Worm (Caenorhabditis elegans) whole organism, late embryonic: Measurements from ENCODE around the gene C39D10.11.

ENCODE experiments used
- C08G9.2 ChIP-seq: sonication (generic microtip); optimal IDR thresholded peaks from 2 replicates; lab custom pipeline; 2016; ENCODE audit warnings: mild to moderate bottlenecking, missing genetic modification characterization, moderate library complexity, missing compliant biosample characterization
- C38D4.7 ChIP-seq: fragments of 200-800 bp; sonication (Bioruptor generic); optimal IDR thresholded peaks from 2 replicates; lab custom pipeline; 2018; ENCODE audit warnings: mild to moderate bottlenecking, missing genetic modification characterization, moderate library complexity, missing compliant biosample characterization
- F13H6.1 ChIP-seq: sonication (generic microtip); optimal IDR thresholded peaks from 2 replicates; lab custom pipeline; 2016; ENCODE audit warnings: missing genetic modification characterization, missing compliant biosample characterization
- K09A11.1 ChIP-seq: sonication (generic microtip); optimal IDR thresholded peaks from 2 replicates; lab custom pipeline; 2017; ENCODE audit warnings: antibody characterized with exemption, mild to moderate bottlenecking, missing genetic modification characterization, missing compliant biosample characterization; ENCODE audit not compliant: insufficient read depth
- Y22D7AL.16 ChIP-seq: sonication (generic microtip); optimal IDR thresholded peaks from 2 replicates; lab custom pipeline; 2016; ENCODE audit warnings: missing genetic modification characterization, missing compliant biosample characterization
- ama-1 ChIP-seq: fragments of 150-350 bp; optimal IDR thresholded peaks from 2 replicates; lab custom pipeline; 2014
- ceh-14 ChIP-seq: sonication (generic microtip); optimal IDR thresholded peaks from 2 replicates; lab custom pipeline; 2016; ENCODE audit warnings: missing genotype, missing genetic modification characterization, missing compliant biosample characterization
- ceh-18 ChIP-seq: sonication (generic microtip); optimal IDR thresholded peaks from 2 replicates; lab custom pipeline; 2016; ENCODE audit warnings: missing genetic modification characterization, missing compliant biosample characterization
- ceh-22 ChIP-seq: sonication (generic microtip); optimal IDR thresholded peaks from 2 replicates; lab custom pipeline; 2017; ENCODE audit warnings: missing biosample characterization, missing genetic modification characterization
- ceh-24 ChIP-seq: sonication (generic microtip); optimal IDR thresholded peaks from 2 replicates; lab custom pipeline; 2016; ENCODE audit warnings: mild to moderate bottlenecking, missing genetic modification characterization, missing compliant biosample characterization
- ceh-30 ChIP-seq: fragments of 150-350 bp; optimal IDR thresholded peaks from 2 replicates; lab custom pipeline; 2014; ENCODE audit warnings: missing biosample characterization, missing genetic modification characterization
- ceh-31 ChIP-seq: sonication (generic microtip); optimal IDR thresholded peaks from 2 replicates; lab custom pipeline; 2016; ENCODE audit warnings: missing genetic modification characterization, missing compliant biosample characterization
- ceh-34 ChIP-seq: sonication (generic microtip); optimal IDR thresholded peaks from 2 replicates; lab custom pipeline; 2016; ENCODE audit warnings: mild to moderate bottlenecking, missing genetic modification characterization, missing compliant biosample characterization
- ceh-48 ChIP-seq: sonication (generic microtip); optimal IDR thresholded peaks from 2 replicates; lab custom pipeline; 2016; ENCODE audit warnings: missing genetic modification characterization, inconsistent platforms, missing compliant biosample characterization
- ceh-6 ChIP-seq: fragments of 200-800 bp; sonication (Bioruptor generic); optimal IDR thresholded peaks from 2 replicates; lab custom pipeline; 2018; ENCODE audit warnings: mild to moderate bottlenecking, missing genetic modification characterization, missing compliant biosample characterization
- ceh-9 ChIP-seq: sonication (generic microtip); optimal IDR thresholded peaks from 2 replicates; lab custom pipeline; 2016; ENCODE audit warnings: mild to moderate bottlenecking, missing genetic modification characterization, inconsistent platforms, missing compliant biosample characterization
- dve-1 ChIP-seq: sonication (generic microtip); optimal IDR thresholded peaks from 2 replicates; lab custom pipeline; 2017; ENCODE audit warnings: antibody characterized with exemption, mild to moderate bottlenecking, missing genetic modification characterization, missing compliant biosample characterization
- elt-2 ChIP-seq: sonication (generic microtip); optimal IDR thresholded peaks from 2 replicates; lab custom pipeline; 2016; ENCODE audit warnings: missing genetic modification reagents, missing genetic modification characterization, missing compliant biosample characterization
- ets-4 ChIP-seq: sonication (generic microtip); optimal IDR thresholded peaks from 2 replicates; lab custom pipeline; 2016; ENCODE audit warnings: missing genetic modification characterization, missing compliant biosample characterization
- fax-1 ChIP-seq: sonication (generic microtip); optimal IDR thresholded peaks from 2 replicates; lab custom pipeline; 2016; ENCODE audit warnings: missing genotype, missing genetic modification characterization, missing compliant biosample characterization
- fkh-10 ChIP-seq: fragments of 150-350 bp; optimal IDR thresholded peaks from 2 replicates; lab custom pipeline; 2014; ENCODE audit warnings: missing biosample characterization, missing genetic modification reagents, missing genetic modification characterization
- fkh-6 ChIP-seq: sonication (generic microtip); optimal IDR thresholded peaks from 2 replicates; lab custom pipeline; 2016; ENCODE audit warnings: missing genetic modification characterization, missing compliant biosample characterization
- hlh-13 ChIP-seq: fragments of 200-800 bp; sonication (Bioruptor generic); optimal IDR thresholded peaks from 2 replicates; lab custom pipeline; 2018; ENCODE audit warnings: mild to moderate bottlenecking, missing genetic modification characterization, missing compliant biosample characterization
- nfya-1 ChIP-seq: sonication (generic microtip); optimal IDR thresholded peaks from 2 replicates; lab custom pipeline; 2017; ENCODE audit warnings: missing genetic modification characterization, mild to moderate bottlenecking, missing compliant biosample characterization, antibody characterized with exemption, moderate library complexity
- pag-3 ChIP-seq: sonication (generic microtip); optimal IDR thresholded peaks from 2 replicates; lab custom pipeline; 2016; ENCODE audit warnings: missing compliant biosample characterization, missing genetic modification characterization, borderline replicate concordance
- pha-2 ChIP-seq: sonication (generic microtip); optimal IDR thresholded peaks from 2 replicates; lab custom pipeline; 2017; ENCODE audit warnings: mild to moderate bottlenecking, missing genetic modification characterization, missing compliant biosample characterization
- pha-4 ChIP-seq: fragments of 150-350 bp; optimal IDR thresholded peaks from 2 replicates; lab custom pipeline; 2018; ENCODE audit warnings: missing biosample characterization, missing genetic modification reagents, missing genetic modification characterization
- pros-1 ChIP-seq: fragments of 150-350 bp; optimal IDR thresholded peaks from 2 replicates; lab custom pipeline; 2014; ENCODE audit warnings: missing biosample characterization, missing genetic modification reagents, missing genetic modification characterization
- ref-2 ChIP-seq: sonication (generic microtip); optimal IDR thresholded peaks from 2 replicates; lab custom pipeline; 2016; ENCODE audit warnings: missing genetic modification characterization, missing compliant biosample characterization
- rnt-1 ChIP-seq: sonication (generic microtip); optimal IDR thresholded peaks from 2 replicates; lab custom pipeline; 2016; ENCODE audit warnings: missing genetic modification characterization, missing compliant biosample characterization
- sdc-2 ChIP-seq: sonication (generic microtip); optimal IDR thresholded peaks from 2 replicates; lab custom pipeline; 2016; ENCODE audit warnings: missing genotype, missing genetic modification characterization, missing compliant biosample characterization
- sox-4 ChIP-seq: sonication (generic microtip); optimal IDR thresholded peaks from 2 replicates; lab custom pipeline; 2017; ENCODE audit warnings: mild to moderate bottlenecking, missing genetic modification characterization, inconsistent platforms, missing compliant biosample characterization
- syd-9 ChIP-seq: sonication (generic microtip); optimal IDR thresholded peaks from 2 replicates; lab custom pipeline; 2016; ENCODE audit warnings: mild to moderate bottlenecking, missing genetic modification characterization, moderate library complexity, missing compliant biosample characterization
- tbx-2 ChIP-seq: sonication (generic microtip); optimal IDR thresholded peaks from 2 replicates; lab custom pipeline; 2016; ENCODE audit warnings: missing genetic modification characterization, missing compliant biosample characterization
- tbx-7 ChIP-seq: sonication (generic microtip); optimal IDR thresholded peaks from 2 replicates; lab custom pipeline; 2016; ENCODE audit warnings: missing genotype, missing genetic modification characterization, missing compliant biosample characterization
- ttx-3 ChIP-seq: sonication (generic microtip); optimal IDR thresholded peaks from 2 replicates; lab custom pipeline; 2016; ENCODE audit warnings: missing genetic modification reagents, missing genetic modification characterization, missing compliant biosample characterization
- unc-3 ChIP-seq, 2 experiments: fragments of 200-800 bp in 1 of 2; sonication (Bioruptor generic) in 1 of 2; sonication (generic microtip) in 1 of 2; conservative IDR thresholded peaks in 1 of 2; optimal IDR thresholded peaks in 1 of 2; 2 replicates each; pipeline versions ENCODE4 v1.3.6 to Lab custom; 2016 to 2022; ENCODE audit warnings: missing compliant biosample characterization in 2 of 2, missing genetic modification characterization in 2 of 2, missing genetic modification reagents in 1 of 2
- unc-55 ChIP-seq: sonication (generic microtip); optimal IDR thresholded peaks from 2 replicates; lab custom pipeline; 2017; ENCODE audit warnings: missing biosample characterization, missing genetic modification reagents, missing genetic modification characterization
- zip-5 ChIP-seq: sonication (generic microtip); optimal IDR thresholded peaks from 2 replicates; lab custom pipeline; 2016; ENCODE audit warnings: missing genetic modification characterization, missing compliant biosample characterization

Gene C39D10.11

ce11 chrX:7913830-7914229 is 10.8 kb downstream of the C39D10.11 start, which contains the start of gene C39D10.7:
TSS of gene C39D10.7 (minus strand) at chrX:7913930.
- TF ChIP-seq sox-4 (tag; lab: Kevin White, UChicago) (no peak), pha-2 (tag; lab: Kevin White, UChicago) (no peak), ref-2 (tag; lab: Kevin White, UChicago) (no peak), ceh-6 (GFP tag; lab: Kevin White, UChicago) (no peak), fkh-6 (tag; lab: Kevin White, UChicago) (no peak), hlh-13 (GFP tag; lab: Kevin White, UChicago) (no peak), ceh-18 (tag; lab: Kevin White, UChicago) (no peak), ama-1 (no peak), ceh-48 (tag; lab: Kevin White, UChicago) (no peak), tbx-2 (tag; lab: Kevin White, UChicago) (no peak), elt-2 (no peak), ets-4 (tag; lab: Kevin White, UChicago) (no peak), unc-3 (GFP tag; conservative IDR thresholded peaks at IDR 0.05; lab: Robert Waterston, UW) (no peak), unc-3 (tag; optimal IDR thresholded peaks at IDR 0.05; lab: Kevin White, UChicago) (no peak), sdc-2 (tag; lab: Kevin White, UChicago) (no peak), ceh-22 (tag; lab: Kevin White, UChicago) (no peak), ceh-24 (tag; lab: Kevin White, UChicago) (no peak), tbx-7 (tag; lab: Kevin White, UChicago) (no peak)

DNA sequence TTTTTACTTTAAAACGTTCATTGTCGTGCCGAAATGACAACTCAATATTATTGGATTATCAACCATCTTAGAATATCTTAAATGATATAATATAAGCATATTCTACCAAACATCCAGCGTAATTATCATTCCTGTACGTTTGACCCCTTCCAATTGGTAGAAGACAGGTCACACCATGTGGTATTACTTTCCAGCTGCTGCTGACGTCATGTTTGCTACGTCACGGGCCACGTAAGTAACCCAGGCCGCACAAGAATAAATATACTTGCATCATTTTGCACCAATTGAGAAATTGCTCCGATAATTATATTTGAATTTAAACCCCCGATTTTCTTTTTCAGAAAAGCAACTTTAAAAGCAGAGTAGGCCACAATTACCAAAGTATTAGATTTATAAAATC is 12.5 kb downstream of the C39D10.11 start:
- no peak for TF ChIP-seq Y22D7AL.16 (tag; lab: Kevin White, UChicago)
- no peak for TF ChIP-seq ttx-3 (tag; lab: Kevin White, UChicago)
- no peak for TF ChIP-seq ceh-30 (tag; lab: Kevin White, UChicago)
- TF ChIP-seq tbx-7 (tag; lab: Kevin White, UChicago), result no peak
- no peak for TF ChIP-seq rnt-1 (tag; lab: Kevin White, UChicago)
- TF ChIP-seq unc-3 (GFP tag; conservative IDR thresholded peaks at IDR 0.05; lab: Robert Waterston, UW), result no peak
- TF ChIP-seq unc-3 (tag; optimal IDR thresholded peaks at IDR 0.05; lab: Kevin White, UChicago), result no peak
- TF ChIP-seq ceh-9 (tag; lab: Kevin White, UChicago), result no peak
- no peak for TF ChIP-seq ceh-34 (tag; lab: Kevin White, UChicago)
- TF ChIP-seq sdc-2 (tag; lab: Kevin White, UChicago), result no peak
- TF ChIP-seq zip-5 (tag; lab: Kevin White, UChicago), result no peak
- no peak for TF ChIP-seq nfya-1 (tag; lab: Kevin White, UChicago)
- no peak for TF ChIP-seq F13H6.1 (tag; lab: Kevin White, UChicago)
- TF ChIP-seq pag-3 (tag; lab: Kevin White, UChicago), result no peak
- TF ChIP-seq K09A11.1 (tag; lab: Kevin White, UChicago), result no peak
- no peak for TF ChIP-seq pros-1 (tag; lab: Kevin White, UChicago)

DNA sequence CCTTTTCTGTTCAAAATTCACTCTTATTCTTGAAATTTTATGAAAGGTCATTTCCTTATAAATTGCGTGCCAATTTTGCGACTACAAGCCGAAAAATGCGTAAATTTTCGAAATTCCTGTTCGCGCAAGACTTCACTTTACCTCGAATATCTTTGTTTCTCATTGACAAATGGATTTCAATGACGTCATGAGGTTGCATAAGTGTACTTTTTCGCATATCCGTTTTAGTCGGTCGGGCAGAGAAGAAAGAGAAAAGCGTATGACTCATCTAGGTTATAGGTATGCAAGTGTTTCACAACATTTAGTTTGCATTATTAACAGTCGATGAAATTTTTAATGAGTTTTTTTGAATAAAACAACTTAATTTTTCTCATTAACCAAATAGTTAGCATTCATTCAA is 13.0 kb downstream of the C39D10.11 start:
- TF ChIP-seq pros-1 (tag; lab: Kevin White, UChicago), result no peak
- TF ChIP-seq pha-4 (tag; lab: Kevin White, UChicago), result no peak
- no peak for TF ChIP-seq tbx-7 (tag; lab: Kevin White, UChicago)
- TF ChIP-seq unc-55, result no peak
- no peak for TF ChIP-seq dve-1 (tag; lab: Kevin White, UChicago)

DNA sequence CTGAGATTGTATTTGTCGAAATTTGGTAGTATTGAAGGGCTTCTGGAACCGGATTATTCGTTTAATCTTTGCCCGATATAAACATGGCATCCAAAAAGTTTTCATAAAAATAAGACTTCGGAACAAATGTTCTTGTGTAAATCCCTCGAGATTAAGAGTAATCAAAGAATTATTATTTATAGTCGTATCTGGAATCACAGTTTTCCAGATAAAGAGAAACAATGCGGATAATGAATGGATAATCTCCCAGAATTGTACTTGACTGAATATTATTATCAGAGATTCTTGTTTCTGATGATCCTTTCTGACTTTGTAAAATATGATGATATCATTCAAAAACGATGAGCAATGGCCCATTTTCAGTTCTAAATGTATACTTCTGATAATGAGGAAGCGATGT is 18.1 kb downstream of the C39D10.11 start:
- TF ChIP-seq sdc-2 (tag; lab: Kevin White, UChicago) (no peak), K09A11.1 (tag; lab: Kevin White, UChicago) (no peak), ceh-22 (tag; lab: Kevin White, UChicago) (no peak), ceh-31 (no peak), dve-1 (tag; lab: Kevin White, UChicago) (no peak), rnt-1 (tag; lab: Kevin White, UChicago) (no peak), ref-2 (tag; lab: Kevin White, UChicago) (no peak), ets-4 (tag; lab: Kevin White, UChicago) (no peak), syd-9 (no peak), C08G9.2 (tag; lab: Kevin White, UChicago) (no peak), ceh-30 (tag; lab: Kevin White, UChicago) (no peak), ceh-24 (tag; lab: Kevin White, UChicago) (no peak), C38D4.7 (GFP tag; lab: Kevin White, UChicago) (no peak), ceh-48 (tag; lab: Kevin White, UChicago) (no peak), ceh-14 (tag; lab: Kevin White, UChicago) (no peak), pros-1 (tag; lab: Kevin White, UChicago) (no peak), unc-3 (GFP tag; conservative IDR thresholded peaks at IDR 0.05; lab: Robert Waterston, UW) (no peak), unc-3 (tag; optimal IDR thresholded peaks at IDR 0.05; lab: Kevin White, UChicago) (no peak), fax-1 (tag; lab: Kevin White, UChicago) (no peak), fkh-6 (tag; lab: Kevin White, UChicago) (no peak), fkh-10 (GFP tag; lab: Kevin White, UChicago) (no peak)
